Worm (Caenorhabditis elegans) whole organism, L4 larva: ENCODE results near the gene tomm-20.

Experiments
- F10B5.3 ChIP-seq: sonication (generic microtip); optimal IDR thresholded peaks from 2 replicates; lab custom pipeline; 2016; ENCODE audit warnings: mild to moderate bottlenecking, missing genetic modification characterization, missing compliant biosample characterization
- F26F4.8 ChIP-seq: fragments of 200-800 bp; sonication (Bioruptor generic); conservative IDR thresholded peaks from 2 replicates; pipeline ENCODE4 v1.3.6; 2022; ENCODE audit warnings: missing genetic modification characterization, missing compliant biosample characterization
- F37D6.2 ChIP-seq: sonication (generic microtip); optimal IDR thresholded peaks from 2 replicates; lab custom pipeline; 2016; ENCODE audit warnings: mild to moderate bottlenecking, missing genetic modification characterization, missing compliant biosample characterization
- T20F7.1 ChIP-seq: fragments of 200-800 bp; sonication (Bioruptor generic); optimal IDR thresholded peaks from 2 replicates; lab custom pipeline; 2018; ENCODE audit warnings: mild to moderate bottlenecking, missing genetic modification characterization, missing compliant biosample characterization
- T26A8.4 ChIP-seq: fragments of 200-800 bp; sonication (Bioruptor generic); IDR thresholded peaks from 2 replicates; pipeline ENCODE4 v1.3.6; 2022; ENCODE audit warnings: missing genetic modification characterization, missing compliant biosample characterization
- Y48G9A.11 ChIP-seq: fragments of 200-800 bp; sonication (Bioruptor generic); IDR thresholded peaks from 2 replicates; pipeline ENCODE4 v1.3.6; 2022; ENCODE audit warnings: missing genetic modification reagents, missing genetic modification characterization, missing compliant biosample characterization
- ZK546.5 ChIP-seq, 2 experiments: sonication (generic microtip); optimal IDR thresholded peaks; 2 replicates each; lab custom pipeline; 2017; ENCODE audit warnings: missing biosample characterization in 2 of 2, missing genetic modification characterization in 2 of 2
- aha-1 ChIP-seq: fragments of 150-350 bp; peaks from one replicate; lab custom pipeline; 2014; ENCODE audit warnings: missing biosample characterization, missing genetic modification characterization
- ama-1 ChIP-seq: fragments of 150-350 bp; optimal IDR thresholded peaks from 2 replicates; lab custom pipeline; 2014; ENCODE audit warnings: inconsistent platforms, mixed read lengths
- arid-1 ChIP-seq: fragments of 200-800 bp; sonication (Bioruptor generic); conservative IDR thresholded peaks from 2 replicates; pipeline ENCODE4 v1.3.6; 2022; ENCODE audit warnings: missing genetic modification reagents, missing genetic modification characterization, missing compliant biosample characterization
- ceh-28 ChIP-seq: fragments of 150-350 bp; optimal IDR thresholded peaks from 2 replicates; lab custom pipeline; 2014; ENCODE audit warnings: missing biosample characterization, missing genetic modification reagents, missing genetic modification characterization
- daf-12 ChIP-seq: fragments of 150-350 bp; optimal IDR thresholded peaks from 2 replicates; lab custom pipeline; 2014; ENCODE audit warnings: missing biosample characterization, missing genetic modification reagents, missing genetic modification characterization
- daf-19 ChIP-seq: fragments of 200-800 bp; sonication (Bioruptor generic); conservative IDR thresholded peaks from 2 replicates; pipeline ENCODE4 v1.3.6; 2022; ENCODE audit warnings: missing genetic modification characterization, missing compliant biosample characterization
- duxl-1 ChIP-seq: sonication (generic microtip); optimal IDR thresholded peaks from 2 replicates; lab custom pipeline; 2016; ENCODE audit warnings: mild to moderate bottlenecking, missing genetic modification characterization, moderate library complexity, missing compliant biosample characterization; ENCODE audit not compliant: poor library complexity
- egl-27 ChIP-seq: sonication (generic microtip); optimal IDR thresholded peaks from 3 replicates; lab custom pipeline; 2017; ENCODE audit warnings: missing biosample characterization, missing genetic modification reagents, missing genetic modification characterization
- hlh-30 ChIP-seq: sonication (generic microtip); optimal IDR thresholded peaks from 2 replicates; lab custom pipeline; 2017; ENCODE audit warnings: antibody characterized with exemption, mild to moderate bottlenecking, missing genetic modification characterization, missing compliant biosample characterization; ENCODE audit not compliant: insufficient read depth
- hmg-1.1 ChIP-seq: fragments of 200-800 bp; sonication (Bioruptor generic); IDR thresholded peaks from 2 replicates; pipeline ENCODE4 v1.3.6; 2022; ENCODE audit warnings: missing genetic modification reagents, missing genetic modification characterization, missing compliant biosample characterization
- lin-15B ChIP-seq: fragments of 150-350 bp; sonication (generic microtip); optimal IDR thresholded peaks from 3 replicates; lab custom pipeline; 2014; ENCODE audit warnings: missing biosample characterization, missing genetic modification characterization
- lin-29 ChIP-seq: fragments of 200-800 bp; sonication (Bioruptor generic); IDR thresholded peaks from 2 replicates; pipeline ENCODE4 v1.3.6; 2022; ENCODE audit warnings: missing genetic modification reagents, missing genetic modification characterization, missing compliant biosample characterization
- lin-39 ChIP-seq: fragments of 150-350 bp; optimal IDR thresholded peaks from 2 replicates; lab custom pipeline; 2014; ENCODE audit warnings: missing biosample characterization, missing genetic modification reagents, missing genetic modification characterization
- lir-3 ChIP-seq: sonication (generic microtip); optimal IDR thresholded peaks from 2 replicates; lab custom pipeline; 2016; ENCODE audit warnings: mild to moderate bottlenecking, missing genetic modification characterization, missing compliant biosample characterization
- lsy-2 ChIP-seq, 2 experiments: fragments of 150-350 bp in 1 of 2; sonication (generic microtip) in 1 of 2; optimal IDR thresholded peaks; 2 replicates each; lab custom pipeline; 2014 to 2017; ENCODE audit warnings: missing biosample characterization in 2 of 2, missing genetic modification characterization in 2 of 2
- mdl-1 ChIP-seq, 2 experiments: fragments of 150-350 bp in 1 of 2; sonication (generic microtip) in 1 of 2; optimal IDR thresholded peaks; 2 replicates each; lab custom pipeline; 2014 to 2017; ENCODE audit warnings: missing biosample characterization in 2 of 2, missing genetic modification characterization in 2 of 2
- mes-2 ChIP-seq: sonication (generic microtip); optimal IDR thresholded peaks from 2 replicates; lab custom pipeline; 2016; ENCODE audit warnings: missing genotype, mild to moderate bottlenecking, missing genetic modification characterization, missing compliant biosample characterization; ENCODE audit not compliant: poor library complexity, severe bottlenecking
- nhr-28 ChIP-seq: fragments of 150-350 bp; optimal IDR thresholded peaks from 2 replicates; lab custom pipeline; 2014; ENCODE audit warnings: missing biosample characterization, missing genetic modification characterization
- nhr-42 ChIP-seq: fragments of 200-800 bp; sonication (Bioruptor generic); IDR thresholded peaks from 2 replicates; pipeline ENCODE4 v1.3.6; 2022; ENCODE audit warnings: missing genetic modification characterization, missing compliant biosample characterization
- nhr-48 ChIP-seq: sonication (generic microtip); optimal IDR thresholded peaks from 2 replicates; lab custom pipeline; 2016; ENCODE audit warnings: mild to moderate bottlenecking, missing genetic modification characterization, missing compliant biosample characterization
- nhr-76 ChIP-seq: fragments of 150-350 bp; optimal IDR thresholded peaks from 2 replicates; lab custom pipeline; 2014; ENCODE audit warnings: missing biosample characterization, missing genetic modification characterization
- php-3 ChIP-seq: fragments of 200-800 bp; sonication (Bioruptor generic); IDR thresholded peaks from 2 replicates; pipeline ENCODE4 v1.3.6; 2022; ENCODE audit warnings: missing genetic modification reagents, missing genetic modification characterization, missing compliant biosample characterization
- pqm-1 ChIP-seq: sonication (generic microtip); optimal IDR thresholded peaks from 2 replicates; lab custom pipeline; 2017; ENCODE audit warnings: missing biosample characterization, missing genetic modification characterization
- saeg-2 ChIP-seq: fragments of 200-800 bp; sonication (Bioruptor generic); IDR thresholded peaks from 2 replicates; pipeline ENCODE4 v1.3.6; 2022; ENCODE audit warnings: missing genetic modification reagents, missing genetic modification characterization, missing compliant biosample characterization
- sdz-12 ChIP-seq: fragments of 200-800 bp; sonication (Bioruptor generic); optimal IDR thresholded peaks from 2 replicates; lab custom pipeline; 2018; ENCODE audit warnings: mild to moderate bottlenecking, missing genetic modification characterization, missing compliant biosample characterization
- tra-1 ChIP-seq: fragments of 200-800 bp; sonication (Bioruptor generic); IDR thresholded peaks from 2 replicates; pipeline ENCODE4 v1.3.6; 2022; ENCODE audit warnings: missing genetic modification reagents, missing genetic modification characterization, missing compliant biosample characterization
- unc-39 ChIP-seq: sonication (generic microtip); optimal IDR thresholded peaks from 2 replicates; lab custom pipeline; 2017; ENCODE audit warnings: missing biosample characterization, missing genetic modification characterization
- unc-62 ChIP-seq, 3 experiments: fragments of 150-350 bp in 1 of 3; sonication (generic microtip); optimal IDR thresholded peaks in 2 of 3; peaks in 1 of 3; 1 replicate in 1 of 3; 2 replicates in 2 of 3; lab custom pipeline; 2014 to 2017; ENCODE audit warnings: missing biosample characterization in 3 of 3, missing genetic modification characterization in 3 of 3, missing genetic modification reagents in 3 of 3, missing genotype in 1 of 3
- zag-1 ChIP-seq: fragments of 150-350 bp; optimal IDR thresholded peaks from 2 replicates; lab custom pipeline; 2014; ENCODE audit warnings: missing biosample characterization, missing genetic modification characterization
- ztf-7 ChIP-seq: fragments of 150-350 bp; optimal IDR thresholded peaks from 2 replicates; lab custom pipeline; 2014; ENCODE audit warnings: missing biosample characterization, missing genetic modification characterization

tomm-20 gene

ce11 chrV:12343419-12343969 is at the start of gene tomm-20 (continued):
- TF ChIP-seq nhr-48 (tag; lab: Kevin White, UChicago) (peak; percentile 80), hlh-30 (tag; lab: Kevin White, UChicago) (peak; percentile 82), saeg-2 (GFP tag; lab: Robert Waterston, UW) (0 out of 2 replicates have a peak, but pooled peaks have one; percentile 60), nhr-76 (tag; lab: Kevin White, UChicago) (peak; percentile 44), lin-39 (tag; lab: Kevin White, UChicago) (no peak), ama-1 (peak; percentile 3), arid-1 (GFP tag; lab: Robert Waterston, UW) (peak; percentile 55), ZK546.5 (tag; optimal IDR thresholded peaks at IDR 0.05; lab: Kevin White, UChicago) (no peak), zag-1 (tag; lab: Kevin White, UChicago) (no peak), pqm-1 (tag; lab: Kevin White, UChicago) (no peak), daf-12 (tag; lab: Kevin White, UChicago) (no peak), php-3 (GFP tag; lab: Robert Waterston, UW) (peak; percentile 74; the same call in 1 of the 2 replicates), hmg-1.1 (peak; percentile 85), mdl-1 (tag; optimal IDR thresholded peaks at IDR 0.05; lab: Kevin White, UChicago) (peak in 1 of 2 experiments; percentile 64), F37D6.2 (tag; lab: Kevin White, UChicago) (peak; percentile 79), lin-15B (peak; percentile 50), lin-29 (GFP tag; lab: Robert Waterston, UW) (peak; percentile 84), F26F4.8 (no peak), F10B5.3 (peak; percentile 72), daf-19 (GFP tag; lab: Robert Waterston, UW) (peak; percentile 66), nhr-28 (tag; lab: Kevin White, UChicago) (peak; percentile 69), aha-1 (peak; percentile 86), tra-1 (GFP tag; lab: Robert Waterston, UW) (peak; percentile 89), mes-2 (tag; lab: Kevin White, UChicago) (peak; percentile 95), T20F7.1 (GFP tag; lab: Kevin White, UChicago) (peak; percentile 92), duxl-1 (tag; lab: Kevin White, UChicago) (peak; percentile 84), sdz-12 (GFP tag; lab: Kevin White, UChicago) (no peak), egl-27 (tag; lab: Kevin White, UChicago) (no peak), Y48G9A.11 (GFP tag; lab: Robert Waterston, UW) (peak; percentile 90)

- TF ChIP-seq ztf-7 (no peak), lsy-2 (tag; optimal IDR thresholded peaks at IDR 0.05; lab: Kevin White, UChicago) (no peak), F10B5.3 (no peak), F37D6.2 (tag; lab: Kevin White, UChicago) (no peak), ceh-28 (no peak), T26A8.4 (GFP tag; lab: Robert Waterston, UW) (no peak), lir-3 (tag; lab: Kevin White, UChicago) (no peak)
These were observed 42.9 kb upstream of the tomm-20 start, which contains the start of gene K01D12.15 for ce11 chrV:12386154-12386553. K01D12.15 (plus strand) TSS chrV:12386454.

ce11 chrV:12377256-12377655 is 34.0 kb upstream of the tomm-20 start, which contains the start of gene K01D12.1:
K01D12.1 (plus strand) TSS chrV:12377556.
- TF ChIP-seq unc-39 (tag; lab: Kevin White, UChicago) (no peak), aha-1 (peak; percentile 70), unc-62 (GFP tag; optimal IDR thresholded peaks at IDR 0.05 in 1 of 2; lab: Kevin White, UChicago) (peak in 1 of 2 experiments; percentile 71), unc-62 (tag; optimal IDR thresholded peaks at IDR 0.05; lab: Kevin White, UChicago) (no peak), nhr-42 (GFP tag; lab: Robert Waterston, UW) (no peak)
- TF ChIP-seq, all 104 proteins: peak for 2
